Worm (Caenorhabditis elegans) whole organism, L4 larva: Measurements from ENCODE around the gene C16C8.25.
"Not testable (repeated sequence)": the region's sequence is repeated elsewhere in the genome, so short reads cannot be mapped to it uniquely, and the experiment has no call there.

Experiments used
- F26F4.8 ChIP-seq: fragments of 200-800 bp; sonication (Bioruptor generic); conservative IDR thresholded peaks from 2 replicates; pipeline ENCODE4 v1.3.6; 2022; ENCODE audit warnings: missing genetic modification characterization, missing compliant biosample characterization
- F37D6.2 ChIP-seq: sonication (generic microtip); optimal IDR thresholded peaks from 2 replicates; lab custom pipeline; 2016; ENCODE audit warnings: mild to moderate bottlenecking, missing genetic modification characterization, missing compliant biosample characterization
- T26A8.4 ChIP-seq: fragments of 200-800 bp; sonication (Bioruptor generic); IDR thresholded peaks from 2 replicates; pipeline ENCODE4 v1.3.6; 2022; ENCODE audit warnings: missing genetic modification characterization, missing compliant biosample characterization
- ZK546.5 ChIP-seq, 2 experiments: sonication (generic microtip); optimal IDR thresholded peaks; 2 replicates each; lab custom pipeline; 2017; ENCODE audit warnings: missing biosample characterization in 2 of 2, missing genetic modification characterization in 2 of 2
- aha-1 ChIP-seq: fragments of 150-350 bp; peaks from one replicate; lab custom pipeline; 2014; ENCODE audit warnings: missing biosample characterization, missing genetic modification characterization
- arid-1 ChIP-seq: fragments of 200-800 bp; sonication (Bioruptor generic); conservative IDR thresholded peaks from 2 replicates; pipeline ENCODE4 v1.3.6; 2022; ENCODE audit warnings: missing genetic modification reagents, missing genetic modification characterization, missing compliant biosample characterization
- attf-4 ChIP-seq: sonication (generic microtip); optimal IDR thresholded peaks from 3 replicates; lab custom pipeline; 2017; ENCODE audit warnings: missing biosample characterization, missing genetic modification characterization
- ceh-28 ChIP-seq: fragments of 150-350 bp; optimal IDR thresholded peaks from 2 replicates; lab custom pipeline; 2014; ENCODE audit warnings: missing biosample characterization, missing genetic modification reagents, missing genetic modification characterization
- ceh-32 ChIP-seq: sonication (generic microtip); optimal IDR thresholded peaks from 2 replicates; lab custom pipeline; 2016; ENCODE audit warnings: mild to moderate bottlenecking, missing genetic modification characterization, missing compliant biosample characterization; ENCODE audit not compliant: poor library complexity
- ceh-44 ChIP-seq: fragments of 200-800 bp; sonication (Bioruptor generic); IDR thresholded peaks from 2 replicates; pipeline ENCODE4 v1.3.6; 2022; ENCODE audit warnings: missing genetic modification reagents, missing genetic modification characterization, missing compliant biosample characterization
- ceh-62 ChIP-seq: sonication (generic microtip); optimal IDR thresholded peaks from 2 replicates; lab custom pipeline; 2017; ENCODE audit warnings: missing biosample characterization, missing genetic modification characterization
- ces-1 ChIP-seq: fragments of 150-350 bp; sonication (generic microtip); optimal IDR thresholded peaks from 4 replicates; lab custom pipeline; 2014; ENCODE audit warnings: missing biosample characterization, missing genetic modification reagents, missing genetic modification characterization
- daf-12 ChIP-seq: fragments of 150-350 bp; optimal IDR thresholded peaks from 2 replicates; lab custom pipeline; 2014; ENCODE audit warnings: missing biosample characterization, missing genetic modification reagents, missing genetic modification characterization
- daf-19 ChIP-seq: fragments of 200-800 bp; sonication (Bioruptor generic); conservative IDR thresholded peaks from 2 replicates; pipeline ENCODE4 v1.3.6; 2022; ENCODE audit warnings: missing genetic modification characterization, missing compliant biosample characterization
- daf-8 ChIP-seq: fragments of 200-800 bp; sonication (Bioruptor generic); IDR thresholded peaks from 2 replicates; pipeline ENCODE4 v1.3.6; 2022; ENCODE audit warnings: missing genetic modification characterization, missing compliant biosample characterization
- dmd-6 ChIP-seq: fragments of 200-800 bp; sonication (Bioruptor generic); IDR thresholded peaks from 2 replicates; pipeline ENCODE4 v1.3.6; 2022; ENCODE audit warnings: missing genetic modification reagents, missing genetic modification characterization, missing compliant biosample characterization
- hmg-1.1 ChIP-seq: fragments of 200-800 bp; sonication (Bioruptor generic); IDR thresholded peaks from 2 replicates; pipeline ENCODE4 v1.3.6; 2022; ENCODE audit warnings: missing genetic modification reagents, missing genetic modification characterization, missing compliant biosample characterization
- lin-39 ChIP-seq: fragments of 150-350 bp; optimal IDR thresholded peaks from 2 replicates; lab custom pipeline; 2014; ENCODE audit warnings: missing biosample characterization, missing genetic modification reagents, missing genetic modification characterization
- mdl-1 ChIP-seq, 2 experiments: fragments of 150-350 bp in 1 of 2; sonication (generic microtip) in 1 of 2; optimal IDR thresholded peaks; 2 replicates each; lab custom pipeline; 2014 to 2017; ENCODE audit warnings: missing biosample characterization in 2 of 2, missing genetic modification characterization in 2 of 2
- mdt-29 ChIP-seq: fragments of 200-800 bp; sonication (Bioruptor generic); IDR thresholded peaks from 2 replicates; pipeline ENCODE4 v1.3.6; 2022; ENCODE audit warnings: missing genetic modification reagents, missing genetic modification characterization, missing compliant biosample characterization
- mes-2 ChIP-seq: sonication (generic microtip); optimal IDR thresholded peaks from 2 replicates; lab custom pipeline; 2016; ENCODE audit warnings: missing genotype, mild to moderate bottlenecking, missing genetic modification characterization, missing compliant biosample characterization; ENCODE audit not compliant: poor library complexity, severe bottlenecking
- nhr-102 ChIP-seq: sonication (generic microtip); optimal IDR thresholded peaks from 2 replicates; lab custom pipeline; 2016; ENCODE audit warnings: mild to moderate bottlenecking, missing genetic modification characterization, moderate library complexity, missing compliant biosample characterization
- nhr-11 ChIP-seq: fragments of 150-350 bp; optimal IDR thresholded peaks from 2 replicates; lab custom pipeline; 2014; ENCODE audit warnings: missing biosample characterization, missing genetic modification characterization
- nhr-25 ChIP-seq: sonication (generic microtip); optimal IDR thresholded peaks from 2 replicates; lab custom pipeline; 2017; ENCODE audit warnings: missing genetic modification characterization, mild to moderate bottlenecking, missing compliant biosample characterization, antibody characterized with exemption, moderate library complexity, borderline replicate concordance; ENCODE audit not compliant: insufficient read depth
- nhr-28 ChIP-seq: fragments of 150-350 bp; optimal IDR thresholded peaks from 2 replicates; lab custom pipeline; 2014; ENCODE audit warnings: missing biosample characterization, missing genetic modification characterization
- nhr-41 ChIP-seq: fragments of 200-800 bp; sonication (Bioruptor generic); IDR thresholded peaks from 2 replicates; pipeline ENCODE4 v1.3.6; 2022; ENCODE audit warnings: missing genetic modification reagents, missing genetic modification characterization, missing compliant biosample characterization
- tra-1 ChIP-seq: fragments of 200-800 bp; sonication (Bioruptor generic); IDR thresholded peaks from 2 replicates; pipeline ENCODE4 v1.3.6; 2022; ENCODE audit warnings: missing genetic modification reagents, missing genetic modification characterization, missing compliant biosample characterization
- unc-39 ChIP-seq: sonication (generic microtip); optimal IDR thresholded peaks from 2 replicates; lab custom pipeline; 2017; ENCODE audit warnings: missing biosample characterization, missing genetic modification characterization
- unc-62 ChIP-seq, 3 experiments: fragments of 150-350 bp in 1 of 3; sonication (generic microtip); optimal IDR thresholded peaks in 2 of 3; peaks in 1 of 3; 1 replicate in 1 of 3; 2 replicates in 2 of 3; lab custom pipeline; 2014 to 2017; ENCODE audit warnings: missing biosample characterization in 3 of 3, missing genetic modification characterization in 3 of 3, missing genetic modification reagents in 3 of 3, missing genotype in 1 of 3
- ztf-7 ChIP-seq: fragments of 150-350 bp; optimal IDR thresholded peaks from 2 replicates; lab custom pipeline; 2014; ENCODE audit warnings: missing biosample characterization, missing genetic modification characterization

C16C8.25 gene

ce11 chrII:3464580-3464979 is 15.6 kb downstream of the C16C8.25 start, which contains the start of gene C16C8.10:
C16C8.10 (minus strand) TSS chrII:3464680.
- TF ChIP-seq unc-62 (GFP tag; optimal IDR thresholded peaks at IDR 0.05 in 1 of 2; lab: Kevin White, UChicago): peak in 1 of 2 experiments; percentile 23
- not testable (repeated sequence) for TF ChIP-seq unc-62 (tag; optimal IDR thresholded peaks at IDR 0.05; lab: Kevin White, UChicago)

DNA sequence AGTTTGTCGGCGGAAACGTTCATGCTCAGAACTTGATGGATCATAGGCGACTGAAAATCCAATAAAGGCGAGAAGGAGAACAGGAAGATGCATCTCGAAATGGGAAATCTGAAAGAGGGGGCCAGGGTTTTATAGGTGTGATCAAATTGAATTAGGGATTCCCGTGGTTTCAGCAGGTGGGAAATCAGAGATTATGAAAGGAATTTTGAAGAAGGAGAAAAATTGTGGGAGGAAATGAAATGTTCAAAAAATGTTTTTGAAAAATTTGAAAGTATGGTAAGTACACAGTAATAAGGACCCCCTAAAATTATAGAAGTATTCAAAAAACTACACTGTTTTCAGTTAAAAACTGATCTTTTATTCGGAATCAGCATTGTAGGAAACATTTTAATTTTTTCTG is 21.5 kb downstream of the C16C8.25 start, which contains the start of gene Y49F6B.20:
Y49F6B.20 (minus strand) TSS at position 101 of the 400 bp plus-strand sequence.
- TF ChIP-seq dmd-6 (GFP tag; lab: Robert Waterston, UW) (no peak), mdt-29 (GFP tag; lab: Robert Waterston, UW) (no peak), hmg-1.1 (GFP tag; lab: Robert Waterston, UW) (no peak), daf-8 (no peak), ceh-28 (tag; lab: Kevin White, UChicago) (no peak)

DNA sequence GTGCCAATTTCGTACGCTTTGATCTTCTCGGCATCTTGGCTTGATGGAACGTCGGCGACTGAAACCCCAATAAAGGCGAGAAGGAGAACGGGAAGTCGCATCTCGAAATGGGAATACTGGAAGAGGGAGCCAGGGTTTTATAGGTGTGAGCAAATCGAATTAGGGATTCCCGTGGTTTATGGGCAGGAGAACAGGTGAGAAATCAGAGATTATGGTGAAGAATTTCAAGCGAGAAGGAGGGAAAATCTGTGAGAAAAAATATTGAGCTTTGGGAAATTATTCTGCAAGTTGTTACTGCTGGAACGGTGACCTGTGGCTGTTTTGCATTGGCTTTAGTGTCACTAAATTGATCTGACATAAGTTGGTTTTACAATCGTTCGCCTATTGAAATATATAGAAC is 22.6 kb downstream of the C16C8.25 start, which contains the start of gene Y49F6B.13:
Y49F6B.13 (minus strand) TSS at position 101 of the 400 bp plus-strand sequence.
- TF ChIP-seq ces-1 (GFP tag; lab: Kevin White, UChicago) (no peak), lin-39 (tag; lab: Kevin White, UChicago) (no peak), nhr-11 (tag; lab: Kevin White, UChicago) (no peak), nhr-41 (GFP tag; lab: Robert Waterston, UW) (no peak), aha-1 (peak; percentile 17), T26A8.4 (no peak), ZK546.5 (tag; optimal IDR thresholded peaks at IDR 0.05; lab: Kevin White, UChicago) (no peak)

DNA sequence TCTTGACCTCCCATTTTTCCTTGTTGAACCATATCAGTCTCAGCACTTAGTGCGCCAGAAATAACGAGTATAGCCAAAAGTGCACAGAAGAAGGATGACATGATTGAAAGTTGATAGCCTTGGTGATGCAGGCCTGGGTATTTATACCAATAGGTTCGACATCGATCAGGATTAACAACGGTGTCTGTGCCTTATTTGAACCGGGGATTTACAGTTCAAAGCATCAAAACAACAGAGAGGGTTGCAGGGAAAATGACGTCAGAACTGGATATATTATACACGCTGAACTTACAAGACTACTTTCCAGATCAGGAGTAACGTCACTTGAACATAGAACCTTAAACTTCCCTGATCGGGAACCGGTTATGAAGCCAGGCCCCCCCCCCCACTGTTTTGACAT is 23.3 kb downstream of the C16C8.25 start, which contains the start of gene Y49F6B.12:
Y49F6B.12 (minus strand) TSS at position 101 of the 400 bp plus-strand sequence.
- no peak for TF ChIP-seq F37D6.2 (tag; lab: Kevin White, UChicago)
- peak; percentile 45 for TF ChIP-seq aha-1

ce11 chrII:3472817-3473216 is 23.8 kb downstream of the C16C8.25 start, which contains the start of gene Y49F6B.6:
Y49F6B.6 (plus strand) TSS chrII:3473117.
- TF ChIP-seq F26F4.8 (no peak), daf-8 (no peak), attf-4 (tag; lab: Kevin White, UChicago) (no peak), nhr-102 (tag; lab: Kevin White, UChicago) (no peak)

DNA sequence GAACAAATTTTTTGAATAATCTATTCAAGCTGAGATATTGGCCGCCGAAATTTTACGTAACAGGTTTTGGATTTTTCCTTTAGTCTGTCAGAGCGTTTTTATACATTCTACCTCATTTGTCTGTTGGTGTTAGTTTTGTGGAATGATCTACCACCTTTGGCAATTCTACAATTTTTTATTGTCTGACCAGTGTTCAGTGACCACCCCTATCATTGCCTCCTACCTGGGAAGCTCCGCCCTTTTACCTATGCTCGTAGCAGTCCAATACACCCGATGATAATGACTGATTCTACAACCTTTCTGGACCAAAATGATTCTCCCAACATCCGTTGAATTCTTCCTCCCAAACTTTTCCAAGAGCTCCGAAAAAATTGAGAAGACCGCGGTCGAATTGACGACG is 24.7 kb downstream of the C16C8.25 start, which contains the start of gene sdz-32:
sdz-32 (plus strand) TSS at position 301 of the 400 bp plus-strand sequence.
- TF ChIP-seq ceh-62 (tag; lab: Kevin White, UChicago) (no peak), arid-1 (no peak), hmg-1.1 (GFP tag; lab: Robert Waterston, UW) (no peak), unc-39 (tag; lab: Kevin White, UChicago) (no peak), nhr-28 (tag; lab: Kevin White, UChicago) (no peak), nhr-25 (tag; lab: Kevin White, UChicago) (no peak), tra-1 (no peak), mdl-1 (tag; optimal IDR thresholded peaks at IDR 0.05; lab: Kevin White, UChicago) (no peak), ces-1 (GFP tag; lab: Kevin White, UChicago) (no peak), daf-19 (GFP tag; lab: Robert Waterston, UW) (no peak), daf-12 (tag; lab: Kevin White, UChicago) (no peak), dmd-6 (GFP tag; lab: Robert Waterston, UW) (no peak), ztf-7 (tag; lab: Kevin White, UChicago) (no peak), ZK546.5 (tag; optimal IDR thresholded peaks at IDR 0.05; lab: Kevin White, UChicago) (no peak)
- TF ChIP-seq, all 104 proteins: peak for 0

- TF ChIP-seq F37D6.2 (tag; lab: Kevin White, UChicago): no peak
- TF ChIP-seq aha-1: no peak
- no peak for TF ChIP-seq ceh-32 (tag; lab: Kevin White, UChicago)
- TF ChIP-seq mes-2 (tag; lab: Kevin White, UChicago): no peak
- TF ChIP-seq attf-4 (tag; lab: Kevin White, UChicago): no peak
- no peak for TF ChIP-seq nhr-25 (tag; lab: Kevin White, UChicago)
- TF ChIP-seq ceh-44 (GFP tag; lab: Robert Waterston, UW): no peak
- no peak for TF ChIP-seq F26F4.8
Observed at ce11 chrII:3476536-3476935, 27.5 kb downstream of the C16C8.25 start.
